Worm (Caenorhabditis elegans) whole organism, L4 larva: ENCODE results near the gene str-231.

ENCODE experiments used
- F10B5.3 ChIP-seq: sonication (generic microtip); optimal IDR thresholded peaks from 2 replicates; lab custom pipeline; 2016; ENCODE audit warnings: mild to moderate bottlenecking, missing genetic modification characterization, missing compliant biosample characterization
- F26F4.8 ChIP-seq: fragments of 200-800 bp; sonication (Bioruptor generic); conservative IDR thresholded peaks from 2 replicates; pipeline ENCODE4 v1.3.6; 2022; ENCODE audit warnings: missing genetic modification characterization, missing compliant biosample characterization
- F44E2.7 ChIP-seq: fragments of 200-800 bp; sonication (Bioruptor generic); IDR thresholded peaks from 2 replicates; pipeline ENCODE4 v2.1.2; 2022; ENCODE audit warnings: missing genetic modification characterization, missing compliant biosample characterization
- F49E8.2 ChIP-seq: sonication (generic microtip); optimal IDR thresholded peaks from 2 replicates; lab custom pipeline; 2016; ENCODE audit warnings: missing compliant biosample characterization, mild to moderate bottlenecking, missing genetic modification characterization, borderline replicate concordance
- aha-1 ChIP-seq: fragments of 150-350 bp; peaks from one replicate; lab custom pipeline; 2014; ENCODE audit warnings: missing biosample characterization, missing genetic modification characterization
- ama-1 ChIP-seq: fragments of 150-350 bp; optimal IDR thresholded peaks from 2 replicates; lab custom pipeline; 2014; ENCODE audit warnings: inconsistent platforms, mixed read lengths
- arid-1 ChIP-seq: fragments of 200-800 bp; sonication (Bioruptor generic); conservative IDR thresholded peaks from 2 replicates; pipeline ENCODE4 v1.3.6; 2022; ENCODE audit warnings: missing genetic modification reagents, missing genetic modification characterization, missing compliant biosample characterization
- ceh-32 ChIP-seq: sonication (generic microtip); optimal IDR thresholded peaks from 2 replicates; lab custom pipeline; 2016; ENCODE audit warnings: mild to moderate bottlenecking, missing genetic modification characterization, missing compliant biosample characterization; ENCODE audit not compliant: poor library complexity
- ceh-62 ChIP-seq: sonication (generic microtip); optimal IDR thresholded peaks from 2 replicates; lab custom pipeline; 2017; ENCODE audit warnings: missing biosample characterization, missing genetic modification characterization
- cey-2 ChIP-seq: sonication (generic microtip); optimal IDR thresholded peaks from 3 replicates; lab custom pipeline; 2017; ENCODE audit warnings: missing genetic modification characterization, mild to moderate bottlenecking, missing compliant biosample characterization, antibody characterized with exemption, borderline replicate concordance; ENCODE audit not compliant: insufficient read depth
- ctbp-1 ChIP-seq: fragments of 200-800 bp; sonication (Bioruptor generic); IDR thresholded peaks from 2 replicates; pipeline ENCODE4 v1.3.6; 2022; ENCODE audit warnings: missing genetic modification reagents, missing genetic modification characterization, missing compliant biosample characterization
- dve-1 ChIP-seq: sonication (generic microtip); optimal IDR thresholded peaks from 2 replicates; lab custom pipeline; 2017; ENCODE audit warnings: antibody characterized with exemption, mild to moderate bottlenecking, missing genetic modification characterization, missing compliant biosample characterization; ENCODE audit not compliant: insufficient read depth
- fos-1 ChIP-seq: fragments of 150-350 bp; optimal IDR thresholded peaks from 2 replicates; lab custom pipeline; 2014; ENCODE audit warnings: missing biosample characterization, missing genetic modification characterization
- gei-8 ChIP-seq: fragments of 200-800 bp; sonication (Bioruptor generic); optimal IDR thresholded peaks from 2 replicates; lab custom pipeline; 2018; ENCODE audit warnings: mild to moderate bottlenecking, missing genetic modification characterization, missing compliant biosample characterization
- hlh-11 ChIP-seq: fragments of 200-800 bp; sonication (Bioruptor generic); optimal IDR thresholded peaks from 2 replicates; lab custom pipeline; 2018; ENCODE audit warnings: mild to moderate bottlenecking, missing genetic modification characterization, missing compliant biosample characterization
- jun-1 ChIP-seq: fragments of 150-350 bp; optimal IDR thresholded peaks from 2 replicates; lab custom pipeline; 2014; ENCODE audit warnings: missing biosample characterization, missing genetic modification reagents, missing genetic modification characterization
- lin-15B ChIP-seq: fragments of 150-350 bp; sonication (generic microtip); optimal IDR thresholded peaks from 3 replicates; lab custom pipeline; 2014; ENCODE audit warnings: missing biosample characterization, missing genetic modification characterization
- lin-39 ChIP-seq: fragments of 150-350 bp; optimal IDR thresholded peaks from 2 replicates; lab custom pipeline; 2014; ENCODE audit warnings: missing biosample characterization, missing genetic modification reagents, missing genetic modification characterization
- lsy-2 ChIP-seq, 2 experiments: fragments of 150-350 bp in 1 of 2; sonication (generic microtip) in 1 of 2; optimal IDR thresholded peaks; 2 replicates each; lab custom pipeline; 2014 to 2017; ENCODE audit warnings: missing biosample characterization in 2 of 2, missing genetic modification characterization in 2 of 2
- madf-5 ChIP-seq, 2 experiments: fragments of 200-800 bp; sonication (Bioruptor generic); IDR thresholded peaks; 2 replicates each; pipeline ENCODE4 v1.3.6; 2022; ENCODE audit warnings: missing compliant biosample characterization in 2 of 2, missing genetic modification characterization in 2 of 2
- madf-9 ChIP-seq: fragments of 200-800 bp; sonication (Bioruptor generic); conservative IDR thresholded peaks from 2 replicates; pipeline ENCODE4 v1.3.6; 2022; ENCODE audit warnings: missing genetic modification reagents, missing genetic modification characterization, missing compliant biosample characterization
- mdt-29 ChIP-seq: fragments of 200-800 bp; sonication (Bioruptor generic); IDR thresholded peaks from 2 replicates; pipeline ENCODE4 v1.3.6; 2022; ENCODE audit warnings: missing genetic modification reagents, missing genetic modification characterization, missing compliant biosample characterization
- mxl-2 ChIP-seq: fragments of 200-800 bp; sonication (Bioruptor generic); conservative IDR thresholded peaks from 2 replicates; pipeline ENCODE4 v1.3.6; 2022; ENCODE audit warnings: missing genetic modification reagents, missing genetic modification characterization, missing compliant biosample characterization
- mxl-3 ChIP-seq: fragments of 200-800 bp; sonication (Bioruptor generic); optimal IDR thresholded peaks from 2 replicates; lab custom pipeline; 2018; ENCODE audit warnings: mild to moderate bottlenecking, missing genetic modification characterization, missing compliant biosample characterization
- nhr-10 ChIP-seq: fragments of 150-350 bp; optimal IDR thresholded peaks from 2 replicates; lab custom pipeline; 2014; ENCODE audit warnings: missing biosample characterization, missing genetic modification characterization
- nhr-102 ChIP-seq: sonication (generic microtip); optimal IDR thresholded peaks from 2 replicates; lab custom pipeline; 2016; ENCODE audit warnings: mild to moderate bottlenecking, missing genetic modification characterization, moderate library complexity, missing compliant biosample characterization
- nhr-11 ChIP-seq: fragments of 150-350 bp; optimal IDR thresholded peaks from 2 replicates; lab custom pipeline; 2014; ENCODE audit warnings: missing biosample characterization, missing genetic modification characterization
- nhr-28 ChIP-seq: fragments of 150-350 bp; optimal IDR thresholded peaks from 2 replicates; lab custom pipeline; 2014; ENCODE audit warnings: missing biosample characterization, missing genetic modification characterization
- nhr-42 ChIP-seq: fragments of 200-800 bp; sonication (Bioruptor generic); IDR thresholded peaks from 2 replicates; pipeline ENCODE4 v1.3.6; 2022; ENCODE audit warnings: missing genetic modification characterization, missing compliant biosample characterization
- nhr-48 ChIP-seq: sonication (generic microtip); optimal IDR thresholded peaks from 2 replicates; lab custom pipeline; 2016; ENCODE audit warnings: mild to moderate bottlenecking, missing genetic modification characterization, missing compliant biosample characterization
- nhr-77 ChIP-seq: fragments of 150-350 bp; optimal IDR thresholded peaks from 2 replicates; lab custom pipeline; 2014; ENCODE audit warnings: missing biosample characterization, missing genetic modification characterization
- saeg-2 ChIP-seq: fragments of 200-800 bp; sonication (Bioruptor generic); IDR thresholded peaks from 2 replicates; pipeline ENCODE4 v1.3.6; 2022; ENCODE audit warnings: missing genetic modification reagents, missing genetic modification characterization, missing compliant biosample characterization
- sdz-12 ChIP-seq: fragments of 200-800 bp; sonication (Bioruptor generic); optimal IDR thresholded peaks from 2 replicates; lab custom pipeline; 2018; ENCODE audit warnings: mild to moderate bottlenecking, missing genetic modification characterization, missing compliant biosample characterization
- set-16 ChIP-seq: fragments of 200-800 bp; sonication (Bioruptor generic); IDR thresholded peaks from 2 replicates; pipeline ENCODE4 v1.3.6; 2022; ENCODE audit warnings: missing genetic modification reagents, missing genetic modification characterization, missing compliant biosample characterization
- skn-1 ChIP-seq: fragments of 150-350 bp; optimal IDR thresholded peaks from 2 replicates; lab custom pipeline; 2014; ENCODE audit warnings: missing biosample characterization, missing genetic modification characterization
- snpc-1.2 ChIP-seq: fragments of 200-800 bp; sonication (Bioruptor generic); IDR thresholded peaks from 2 replicates; pipeline ENCODE4 v1.3.6; 2022; ENCODE audit warnings: missing genetic modification reagents, missing genetic modification characterization, missing compliant biosample characterization
- tag-97 ChIP-seq: fragments of 200-800 bp; sonication (Bioruptor generic); IDR thresholded peaks from 2 replicates; pipeline ENCODE4 v1.3.6; 2022; ENCODE audit warnings: missing genetic modification characterization, missing compliant biosample characterization
- unc-130 ChIP-seq: sonication (generic microtip); optimal IDR thresholded peaks from 2 replicates; lab custom pipeline; 2016; ENCODE audit warnings: missing genetic modification reagents, missing genetic modification characterization, missing compliant biosample characterization
- zag-1 ChIP-seq: fragments of 150-350 bp; optimal IDR thresholded peaks from 2 replicates; lab custom pipeline; 2014; ENCODE audit warnings: missing biosample characterization, missing genetic modification characterization
- zfp-2 ChIP-seq: sonication (generic microtip); optimal IDR thresholded peaks from 2 replicates; lab custom pipeline; 2016; ENCODE audit warnings: mild to moderate bottlenecking, missing genetic modification characterization, missing compliant biosample characterization
- zfp-3 ChIP-seq: fragments of 200-800 bp; sonication (Bioruptor generic); conservative IDR thresholded peaks from 2 replicates; pipeline ENCODE4 v1.3.6; 2022; ENCODE audit warnings: missing genetic modification reagents, missing genetic modification characterization, missing compliant biosample characterization

Gene str-231

ce11 chrV:16007505-16007904 is at the start of gene str-231:
TSS of gene str-231 (minus strand) at chrV:16007605.
- TF ChIP-seq cey-2 (tag; lab: Kevin White, UChicago) (no peak), F10B5.3 (tag; lab: Kevin White, UChicago) (no peak), F26F4.8 (GFP tag; lab: Robert Waterston, UW) (no peak)

ce11 chrV:16057010-16057463 is 49.6 kb upstream of the str-231 start, which contains the start of gene F14H3.5:
TSS of gene F14H3.5 (minus strand) at chrV:16057060.
- TF ChIP-seq ceh-32 (no peak), lin-39 (tag; lab: Kevin White, UChicago) (no peak), zfp-2 (tag; lab: Kevin White, UChicago) (no peak), fos-1 (tag; lab: Kevin White, UChicago) (no peak), mxl-2 (GFP tag; lab: Robert Waterston, UW) (no peak), zag-1 (tag; lab: Kevin White, UChicago) (no peak), nhr-102 (tag; lab: Kevin White, UChicago) (no peak), arid-1 (GFP tag; lab: Robert Waterston, UW) (no peak), skn-1 (tag; lab: Kevin White, UChicago) (no peak), F10B5.3 (tag; lab: Kevin White, UChicago) (no peak), lsy-2 (tag; optimal IDR thresholded peaks at IDR 0.05; lab: Kevin White, UChicago) (no peak), nhr-42 (no peak), tag-97 (no peak), F49E8.2 (tag; lab: Kevin White, UChicago) (no peak), madf-5 (GFP tag; IDR thresholded peaks at IDR 0.05; lab: Robert Waterston, UW) (no peak), nhr-11 (no peak)

- TF ChIP-seq F44E2.7 (GFP tag; lab: Robert Waterston, UW), result no peak
- TF ChIP-seq F26F4.8 (GFP tag; lab: Robert Waterston, UW), result no peak
- no peak for TF ChIP-seq lsy-2 (tag; optimal IDR thresholded peaks at IDR 0.05; lab: Kevin White, UChicago)
- no peak for TF ChIP-seq snpc-1.2 (GFP tag; lab: Robert Waterston, UW)
- TF ChIP-seq nhr-48 (tag; lab: Kevin White, UChicago), result no peak
- no peak for TF ChIP-seq set-16 (GFP tag; lab: Robert Waterston, UW)
- TF ChIP-seq hlh-11, result no peak
- no peak for TF ChIP-seq dve-1 (tag; lab: Kevin White, UChicago)
- TF ChIP-seq nhr-10 (tag; lab: Kevin White, UChicago), result no peak
- TF ChIP-seq ama-1 (lab: Kevin White, UChicago), result no peak
These were observed 47.6 kb upstream of the str-231 start, which contains the start of gene F14H3.4 for ce11 chrV:16055031-16055430. TSS of gene F14H3.4 (minus strand) at chrV:16055072.

- no peak for TF ChIP-seq gei-8 (GFP tag; lab: Kevin White, UChicago)
- peak; percentile 52 for TF ChIP-seq aha-1 (tag; lab: Kevin White, UChicago)
- no peak for TF ChIP-seq mdt-29
These were observed 46.0 kb upstream of the str-231 start, which contains the start of gene F14H3.3 for ce11 chrV:16053373-16053772. TSS of gene F14H3.3 (minus strand) at chrV:16053473.

- no peak for TF ChIP-seq unc-130
- no peak for TF ChIP-seq sdz-12 (GFP tag; lab: Kevin White, UChicago)
- TF ChIP-seq zfp-3, result no peak
- no peak for TF ChIP-seq mxl-3 (GFP tag; lab: Kevin White, UChicago)
- TF ChIP-seq saeg-2 (GFP tag; lab: Robert Waterston, UW), result no peak
- no peak for TF ChIP-seq nhr-28 (tag; lab: Kevin White, UChicago)
- TF ChIP-seq nhr-77 (tag; lab: Kevin White, UChicago), result no peak
- TF ChIP-seq lin-15B (tag; lab: Kevin White, UChicago), result no peak
- TF ChIP-seq fos-1 (tag; lab: Kevin White, UChicago), result no peak
- no peak for TF ChIP-seq ctbp-1 (GFP tag; lab: Robert Waterston, UW)
- no peak for TF ChIP-seq madf-9 (GFP tag; lab: Robert Waterston, UW)
- no peak for TF ChIP-seq ceh-62 (tag; lab: Kevin White, UChicago)
- no peak for TF ChIP-seq jun-1
These were observed 41.8 kb upstream of the str-231 start, which contains the start of gene best-12 for ce11 chrV:16049177-16049576. TSS of gene best-12 (plus strand) at chrV:16049477.
